Worm (Caenorhabditis elegans): ENCODE results near the gene ogdh-2.
A peak's percentile ranks its signal among the peaks of the same experiment; 100 is the strongest.

ogdh-2 gene

ce11 chrV:12245777-12246452, 51.6 kb downstream of the ogdh-2 start (continued):
- TF ChIP-seq elt-2 (tag; optimal IDR thresholded peaks at IDR 0.05) (no peak), ets-5 (GFP tag; IDR thresholded peaks at IDR 0.05) (no peak), hlh-17 (GFP tag; optimal IDR thresholded peaks at IDR 0.05; ENCODE audit: borderline replicate concordance) (no peak), ceh-63 (GFP tag; optimal IDR thresholded peaks at IDR 0.05) (no peak), irx-1 (tag; optimal IDR thresholded peaks at IDR 0.05) (no peak), hpl-2 (GFP tag; optimal IDR thresholded peaks at IDR 0.05) (no peak), nhr-71 (tag; optimal IDR thresholded peaks at IDR 0.05) (no peak), unc-86 (tag; optimal IDR thresholded peaks at IDR 0.05) (no peak), lir-3 (tag; optimal IDR thresholded peaks at IDR 0.05; ENCODE audit: poor library complexity) (no peak), fos-1 (tag; optimal IDR thresholded peaks at IDR 0.05) (no peak), nhr-84 (tag; optimal IDR thresholded peaks at IDR 0.05) (no peak), snu-23 (GFP tag; optimal IDR thresholded peaks at IDR 0.05) (peak; percentile 37), nhr-11 (tag; optimal IDR thresholded peaks at IDR 0.05) (no peak), nhr-19 (GFP tag; conservative IDR thresholded peaks at IDR 0.05) (no peak), nhr-77 (tag; optimal IDR thresholded peaks at IDR 0.05) (no peak), unc-30 (tag; optimal IDR thresholded peaks at IDR 0.05) (no peak), lin-14 (GFP tag; optimal IDR thresholded peaks at IDR 0.05) (no peak), nhr-12 (tag; optimal IDR thresholded peaks at IDR 0.05) (no peak), efl-3 (GFP tag; optimal IDR thresholded peaks at IDR 0.05) (no peak), rnt-1 (tag; optimal IDR thresholded peaks at IDR 0.05) (no peak), unc-62 (GFP tag; optimal IDR thresholded peaks at IDR 0.05) (no peak), skn-1 (tag; optimal IDR thresholded peaks at IDR 0.05) (peak; percentile 36), efl-1 (optimal IDR thresholded peaks at IDR 0.05) (peak; percentile 19 to 75), efl-1 (GFP tag; optimal IDR thresholded peaks at IDR 0.05 in 1 of 2) (peak; percentile 82 to 98), lin-15B (tag; optimal IDR thresholded peaks at IDR 0.05) (no peak), vab-15 (tag; optimal IDR thresholded peaks at IDR 0.05) (no peak), C16A3.4 (tag; optimal IDR thresholded peaks at IDR 0.05) (no peak), elt-3 (tag; optimal IDR thresholded peaks at IDR 0.05) (no peak), C34B4.2 (tag; optimal IDR thresholded peaks at IDR 0.05) (no peak), alr-1 (tag; optimal IDR thresholded peaks at IDR 0.05; ENCODE audit: borderline replicate concordance) (no peak), snpc-4 (tag; optimal IDR thresholded peaks at IDR 0.05) (no peak), dpl-1 (GFP tag; optimal IDR thresholded peaks at IDR 0.05) (peak; percentile 45 to 81 (median 74)), mdl-1 (tag; optimal IDR thresholded peaks at IDR 0.05) (no peak), nhr-237 (tag; optimal IDR thresholded peaks at IDR 0.05) (no peak), mab-9 (GFP tag; IDR thresholded peaks at IDR 0.05) (no peak), grh-1 (GFP tag; IDR thresholded peaks at IDR 0.05) (no peak), nhr-90 (tag; optimal IDR thresholded peaks at IDR 0.05; ENCODE audit: poor library complexity) (no peak), nhr-20 (tag; optimal IDR thresholded peaks at IDR 0.05) (no peak), tlp-1 (tag; optimal IDR thresholded peaks at IDR 0.05) (no peak), ama-1 (optimal IDR thresholded peaks at IDR 0.05) (no peak), mep-1 (tag; optimal IDR thresholded peaks at IDR 0.05) (peak; percentile 25), zip-4 (GFP tag; optimal IDR thresholded peaks at IDR 0.05) (no peak), lin-13 (GFP tag; optimal IDR thresholded peaks at IDR 0.05) (no peak), lin-35 (GFP tag; optimal IDR thresholded peaks at IDR 0.05) (peak; percentile 55 to 86), egl-13 (tag; optimal IDR thresholded peaks at IDR 0.05) (no peak)

Data from whole organism, L1 larva.